Worm (Caenorhabditis elegans) whole organism, early embryonic: Measurements from ENCODE around the gene C08A9.10.

ENCODE experiments used
- aly-1 ChIP-seq: sonication (generic microtip); optimal IDR thresholded peaks from 2 replicates; lab custom pipeline; 2016; ENCODE audit warnings: missing genetic modification characterization, missing compliant biosample characterization
- ama-1 ChIP-seq: fragments of 150-350 bp; optimal IDR thresholded peaks from 2 replicates; lab custom pipeline; 2014
- ceh-36 ChIP-seq: sonication (generic microtip); optimal IDR thresholded peaks from 2 replicates; lab custom pipeline; 2016; ENCODE audit warnings: missing genetic modification characterization, inconsistent platforms, missing compliant biosample characterization
- flt-1 ChIP-seq: fragments of 200-800 bp; sonication (Bioruptor generic); IDR thresholded peaks from 2 replicates; pipeline ENCODE4 v1.3.6; 2022; ENCODE audit warnings: missing genetic modification characterization, missing compliant biosample characterization
- hmbx-1 ChIP-seq: sonication (generic microtip); optimal IDR thresholded peaks from 2 replicates; lab custom pipeline; 2016; ENCODE audit warnings: mild to moderate bottlenecking, missing genetic modification characterization, missing compliant biosample characterization
- pes-1 ChIP-seq: fragments of 200-800 bp; sonication (Bioruptor generic); IDR thresholded peaks from 2 replicates; pipeline ENCODE4 v1.3.6; 2022; ENCODE audit warnings: missing genetic modification reagents, missing genetic modification characterization, missing compliant biosample characterization
- sea-1 ChIP-seq: fragments of 200-800 bp; sonication (Bioruptor generic); conservative IDR thresholded peaks from 2 replicates; pipeline ENCODE4 v1.3.6; 2022; ENCODE audit warnings: missing genetic modification characterization, missing compliant biosample characterization
- tra-4 ChIP-seq: sonication (generic microtip); optimal IDR thresholded peaks from 2 replicates; lab custom pipeline; 2017; ENCODE audit warnings: missing genetic modification characterization, missing compliant biosample characterization

DNA sequence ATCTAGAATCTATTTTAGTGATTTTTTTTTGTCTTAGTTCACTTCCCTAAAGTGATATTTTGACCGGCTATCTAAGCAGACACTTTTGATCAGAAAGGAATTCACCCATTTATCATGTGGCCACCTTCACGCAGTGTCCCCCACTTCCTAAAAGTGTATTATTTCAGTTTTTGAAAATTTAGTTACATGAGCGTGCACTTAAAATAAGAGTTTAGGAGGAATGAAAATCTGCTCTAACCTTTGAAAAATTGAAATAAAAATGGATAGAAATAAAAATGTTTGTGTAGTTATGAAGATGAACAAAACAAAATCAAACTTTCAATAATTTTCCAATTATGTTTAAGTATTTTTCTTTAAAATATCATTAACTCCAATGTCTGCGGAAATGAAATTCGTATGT is 21.2 kb upstream of the C08A9.10 start:
- TF ChIP-seq sea-1 (GFP tag; lab: Robert Waterston, UW), result no peak
- TF ChIP-seq aly-1 (tag; lab: Kevin White, UChicago), result no peak
- TF ChIP-seq hmbx-1, result no peak
- TF ChIP-seq ama-1, result no peak
- no peak for TF ChIP-seq pes-1 (GFP tag; lab: Robert Waterston, UW)
- TF ChIP-seq flt-1 (GFP tag; lab: Robert Waterston, UW), result no peak
- TF ChIP-seq tra-4 (tag; lab: Kevin White, UChicago), result no peak
- no peak for TF ChIP-seq ceh-36 (tag; lab: Kevin White, UChicago)
